Worm (Caenorhabditis elegans): ENCODE measurements around the gene zig-11.
A peak's percentile ranks its signal among the peaks of the same experiment; 100 is the strongest.

zig-11 gene

ce11 chrV:1855087-1855486, 37.7 kb downstream of the zig-11 start:
- TF ChIP-seq K09A11.1 (tag; optimal IDR thresholded peaks at IDR 0.05; ENCODE audit: insufficient read depth): no peak
- TF ChIP-seq ceh-9 (tag; optimal IDR thresholded peaks at IDR 0.05): no peak
- TF ChIP-seq Y22D7AL.16 (tag; optimal IDR thresholded peaks at IDR 0.05): no peak
- TF ChIP-seq ceh-18 (tag; optimal IDR thresholded peaks at IDR 0.05): no peak
- no peak for TF ChIP-seq pha-2 (tag; optimal IDR thresholded peaks at IDR 0.05)
- TF ChIP-seq nhr-11 (tag; optimal IDR thresholded peaks at IDR 0.05): no peak
- TF ChIP-seq dmd-4 (tag; optimal IDR thresholded peaks at IDR 0.05; ENCODE audit: borderline replicate concordance): no peak
- TF ChIP-seq ceh-48 (tag; optimal IDR thresholded peaks at IDR 0.05): no peak
- TF ChIP-seq eyg-1 (tag; optimal IDR thresholded peaks at IDR 0.05): no peak
- TF ChIP-seq fax-1 (tag; optimal IDR thresholded peaks at IDR 0.05): no peak
- no peak for TF ChIP-seq ceh-2 (tag; optimal IDR thresholded peaks at IDR 0.05)
- no peak for TF ChIP-seq ceh-6 (GFP tag; optimal IDR thresholded peaks at IDR 0.05)
- TF ChIP-seq ttx-3 (tag; optimal IDR thresholded peaks at IDR 0.05): no peak
- no peak for TF ChIP-seq elt-2 (tag; optimal IDR thresholded peaks at IDR 0.05)
- no peak for TF ChIP-seq C38D4.7 (GFP tag; optimal IDR thresholded peaks at IDR 0.05)
- TF ChIP-seq ceh-45 (GFP tag; IDR thresholded peaks at IDR 0.05): no peak
- TF ChIP-seq sox-2 (GFP tag; IDR thresholded peaks at IDR 0.05): no peak

ce11 chrV:1848590-1848989, 44.1 kb downstream of the zig-11 start:
- no peak for TF ChIP-seq eyg-1 (tag; optimal IDR thresholded peaks at IDR 0.05)
- no peak for TF ChIP-seq C38D4.7 (GFP tag; optimal IDR thresholded peaks at IDR 0.05)
- TF ChIP-seq dve-1 (tag; optimal IDR thresholded peaks at IDR 0.05): peak; percentile 100

- TF ChIP-seq hlh-15 (tag; optimal IDR thresholded peaks at IDR 0.05) (no peak), dmd-4 (tag; optimal IDR thresholded peaks at IDR 0.05; ENCODE audit: borderline replicate concordance) (no peak), pha-4 (tag; optimal IDR thresholded peaks at IDR 0.05) (no peak), K09A11.1 (tag; optimal IDR thresholded peaks at IDR 0.05; ENCODE audit: insufficient read depth) (no peak), zip-5 (tag; optimal IDR thresholded peaks at IDR 0.05) (no peak), hlh-30 (tag; optimal IDR thresholded peaks at IDR 0.05; ENCODE audit: insufficient read depth) (no peak), elt-2 (tag; optimal IDR thresholded peaks at IDR 0.05) (peak; percentile 79)
These were observed 46.8 kb downstream of the zig-11 start, which contains the start of gene T10B5.7 for ce11 chrV:1845977-1846376. TSS of gene T10B5.7 (plus strand) at chrV:1846201.

ce11 chrV:1841744-1842143, 51.0 kb downstream of the zig-11 start, which contains the start of gene T10B5.8:
TSS of gene T10B5.8 (plus strand) at chrV:1842044.
- TF ChIP-seq Y22D7AL.16 (tag; optimal IDR thresholded peaks at IDR 0.05) (no peak), pax-1 (tag; optimal IDR thresholded peaks at IDR 0.05) (no peak), nfya-1 (tag; optimal IDR thresholded peaks at IDR 0.05) (no peak), hlh-6 (tag; optimal IDR thresholded peaks at IDR 0.05) (no peak), ceh-48 (tag; optimal IDR thresholded peaks at IDR 0.05) (no peak), ceh-45 (GFP tag; IDR thresholded peaks at IDR 0.05) (no peak), K09A11.1 (tag; optimal IDR thresholded peaks at IDR 0.05; ENCODE audit: insufficient read depth) (no peak), ceh-19 (GFP tag; optimal IDR thresholded peaks at IDR 0.05) (no peak)

- TF ChIP-seq elt-2 (tag; optimal IDR thresholded peaks at IDR 0.05) (peak; percentile 29), gmeb-2 (tag; optimal IDR thresholded peaks at IDR 0.05) (no peak)
These were observed 62.8 kb downstream of the zig-11 start, which contains the start of gene Y32G9B.1 for ce11 chrV:1829973-1830372. TSS of gene Y32G9B.1 (minus strand) at chrV:1830073.
